Worm (Caenorhabditis elegans) whole organism, L4/young adult: ENCODE measurements around the gene T23F11.2.

ENCODE experiments used
- dao-5 ChIP-seq: sonication (generic microtip); optimal IDR thresholded peaks from 2 replicates; lab custom pipeline; 2016; ENCODE audit warnings: missing genotype, missing genetic modification characterization, moderate library complexity, missing compliant biosample characterization
- him-1 ChIP-seq: sonication (generic microtip); optimal IDR thresholded peaks from 2 replicates; lab custom pipeline; 2016; ENCODE audit warnings: missing genotype, missing genetic modification reagents, missing genetic modification characterization, missing compliant biosample characterization

DNA sequence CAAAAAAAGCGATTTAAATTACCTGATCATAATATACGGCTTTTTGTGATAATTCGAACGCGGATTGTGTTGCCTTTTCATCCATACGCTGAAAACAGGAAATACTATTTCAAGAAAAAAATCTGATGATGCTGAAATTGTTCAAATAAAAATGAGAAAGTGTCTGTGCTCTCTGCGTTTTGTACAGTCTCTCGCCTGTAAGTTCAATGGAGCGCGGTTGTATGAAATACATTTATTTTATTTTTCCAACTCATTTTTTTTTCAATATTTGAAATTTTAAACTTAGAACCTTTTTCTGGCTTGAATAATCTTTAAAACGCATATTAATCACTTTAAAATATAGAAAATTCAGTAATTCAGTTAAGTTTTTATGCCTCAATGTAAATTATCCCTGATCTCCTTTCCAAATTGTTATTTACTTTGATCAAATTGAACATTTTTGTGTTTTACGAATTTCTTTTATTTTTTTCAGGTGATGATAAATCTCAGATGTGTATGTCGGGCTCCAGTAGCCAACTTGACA lies 48.7 kb upstream of the T23F11.2 start, which contains the start of the genes clp-2 and mrpl-16:
- no peak for TF ChIP-seq him-1
- TF ChIP-seq dao-5 (tag; lab: Kevin White, UChicago) = no peak
